Worm (Caenorhabditis elegans): ENCODE results near the gene fkh-3.

ce11 chrX:13443283-13443682, 20.0 kb upstream of the fkh-3 start:
- TF ChIP-seq ama-1 (optimal IDR thresholded peaks at IDR 0.05) (no peak), elt-2 (tag; optimal IDR thresholded peaks at IDR 0.05) (no peak), nhr-11 (tag; optimal IDR thresholded peaks at IDR 0.05) (no peak), dve-1 (tag; optimal IDR thresholded peaks at IDR 0.05) (no peak), pqm-1 (tag; optimal IDR thresholded peaks at IDR 0.05) (no peak), nfya-1 (tag; optimal IDR thresholded peaks at IDR 0.05) (no peak)
